Fruit fly (Drosophila melanogaster) whole organism, adult: ENCODE results near the gene Dbp21E2.

Source experiments
- CG11617 ChIP-seq: fragments of 200-800 bp; sonication (Bioruptor generic); optimal IDR thresholded peaks from 2 replicates; lab custom pipeline; 2017; ENCODE audit warnings: mild to moderate bottlenecking, missing biosample characterization, missing genetic modification reagents, missing genetic modification characterization
- CG12768 ChIP-seq: fragments of 200-800 bp; sonication (Bioruptor generic); optimal IDR thresholded peaks from 2 replicates; lab custom pipeline; 2017; ENCODE audit warnings: missing biosample characterization, missing genetic modification characterization, mild to moderate bottlenecking, moderate library complexity, missing genetic modification reagents
- CG14711 ChIP-seq: fragments of 200-800 bp; sonication (Bioruptor generic); optimal IDR thresholded peaks from 2 replicates; lab custom pipeline; 2018; ENCODE audit warnings: missing biosample characterization, mild to moderate bottlenecking, missing genetic modification characterization, moderate library complexity
- CG1620 ChIP-seq: fragments of 200-800 bp; sonication (Bioruptor generic); optimal IDR thresholded peaks from 2 replicates; lab custom pipeline; 2016; ENCODE audit warnings: missing biosample characterization, missing genetic modification characterization
- CG33017 ChIP-seq: fragments of 200-800 bp; sonication (Bioruptor generic); optimal IDR thresholded peaks from 2 replicates; lab custom pipeline; 2018; ENCODE audit warnings: missing biosample characterization, mild to moderate bottlenecking, missing genetic modification characterization, moderate library complexity
- CG5204 ChIP-seq: fragments of 200-800 bp; sonication (Bioruptor generic); optimal IDR thresholded peaks from 2 replicates; lab custom pipeline; 2016; ENCODE audit warnings: missing biosample characterization, missing genetic modification characterization
- CG7045 ChIP-seq: fragments of 200-800 bp; sonication (Bioruptor generic); optimal IDR thresholded peaks from 2 replicates; lab custom pipeline; 2017; ENCODE audit warnings: missing biosample characterization, mild to moderate bottlenecking, missing genetic modification characterization
- CG7101 ChIP-seq: fragments of 200-800 bp; sonication (Bioruptor generic); optimal IDR thresholded peaks from 2 replicates; lab custom pipeline; 2018; ENCODE audit warnings: missing biosample characterization, mild to moderate bottlenecking, missing genetic modification characterization, moderate library complexity
- Clk ChIP-seq: fragments of 200-800 bp; sonication (Bioruptor generic); optimal IDR thresholded peaks from 2 replicates; lab custom pipeline; 2017; ENCODE audit warnings: missing biosample characterization, missing genetic modification characterization
- Crg-1 ChIP-seq: fragments of 200-800 bp; sonication (Bioruptor generic); optimal IDR thresholded peaks from 2 replicates; lab custom pipeline; 2016; ENCODE audit warnings: missing biosample characterization, missing genetic modification characterization
- Hr96 ChIP-seq: fragments of 200-800 bp; sonication (Bioruptor generic); optimal IDR thresholded peaks from 2 replicates; lab custom pipeline; 2016; ENCODE audit warnings: missing biosample characterization, missing genetic modification characterization
- Mnt ChIP-seq: fragments of 200-800 bp; sonication (Bioruptor generic); optimal IDR thresholded peaks from 2 replicates; lab custom pipeline; 2016; ENCODE audit warnings: missing biosample characterization, mild to moderate bottlenecking, missing genetic modification characterization
- bab1 ChIP-seq: fragments of 200-800 bp; sonication (Bioruptor generic); optimal IDR thresholded peaks from 3 replicates; lab custom pipeline; 2019; ENCODE audit warnings: missing biosample characterization, mild to moderate bottlenecking, missing genetic modification characterization, moderate library complexity
- cic ChIP-seq: fragments of 200-800 bp; sonication (Bioruptor generic); optimal IDR thresholded peaks from 2 replicates; lab custom pipeline; 2017; ENCODE audit warnings: missing biosample characterization, mild to moderate bottlenecking, missing genetic modification characterization, moderate library complexity
- cnc ChIP-seq, 2 experiments: fragments of >200 bp; optimal IDR thresholded peaks; 2 replicates each; lab custom pipeline; 2017
- kay ChIP-seq: fragments of 200-800 bp; sonication (Bioruptor generic); peaks from one replicate; lab custom pipeline; 2016; ENCODE audit warnings: missing biosample characterization, missing genetic modification characterization, borderline replicate concordance
- ovo ChIP-seq: fragments of 200-800 bp; sonication (Bioruptor generic); optimal IDR thresholded peaks from 2 replicates; lab custom pipeline; 2016; ENCODE audit warnings: missing biosample characterization, missing genetic modification characterization
- pad ChIP-seq: fragments of 200-800 bp; sonication (Bioruptor generic); optimal IDR thresholded peaks from 3 replicates; lab custom pipeline; 2017; ENCODE audit warnings: missing biosample characterization, missing genetic modification characterization, mild to moderate bottlenecking, moderate library complexity, missing genetic modification reagents
- tj ChIP-seq: fragments of 200-800 bp; sonication (Bioruptor generic); optimal IDR thresholded peaks from 3 replicates; lab custom pipeline; 2017; ENCODE audit warnings: missing biosample characterization, mild to moderate bottlenecking, missing genetic modification characterization, moderate library complexity
- toe ChIP-seq: fragments of 200-800 bp; sonication (Bioruptor generic); optimal IDR thresholded peaks from 2 replicates; lab custom pipeline; 2016; ENCODE audit warnings: missing biosample characterization, missing genetic modification characterization

The Dbp21E2 gene

dm6 chr2L:811405-811804, at the start of gene Dbp21E2:
TSS of gene Dbp21E2 (plus strand) at chr2L:811584.
- TF ChIP-seq CG12768 (GFP tag; lab: Kevin White, UChicago) (no peak), CG7101 (tag; lab: Kevin White, UChicago) (peak; percentile 32), kay (GFP tag; lab: Kevin White, UChicago) (no peak), bab1 (GFP tag; lab: Kevin White, UChicago) (no peak), tj (GFP tag; lab: Kevin White, UChicago) (no peak), CG11617 (GFP tag; lab: Kevin White, UChicago) (no peak), Mnt (GFP tag; lab: Kevin White, UChicago) (peak; percentile 2), CG5204 (GFP tag; lab: Kevin White, UChicago) (no peak), CG7045 (no peak), pad (GFP tag; lab: Kevin White, UChicago) (no peak), toe (GFP tag; lab: Kevin White, UChicago) (no peak)

DNA sequence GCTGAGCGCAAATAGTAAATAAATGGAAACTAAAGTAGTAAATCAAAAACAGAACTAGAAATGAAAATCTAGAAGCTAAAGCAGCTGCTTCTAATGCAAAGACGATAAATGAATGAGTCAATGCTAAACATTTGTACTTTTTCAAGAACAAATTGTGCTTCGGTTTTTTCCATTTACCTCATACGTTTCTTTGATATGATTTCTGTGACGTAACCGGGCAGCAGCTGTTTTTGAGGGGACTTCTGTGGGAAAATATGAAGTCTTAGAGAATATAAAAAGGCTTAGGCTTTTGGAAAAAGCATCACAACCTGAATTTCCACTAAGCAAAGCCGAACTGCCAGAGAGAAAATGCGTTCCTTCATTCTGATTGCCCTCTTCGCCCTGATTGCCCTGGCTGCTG, 38.1 kb upstream of the Dbp21E2 start, which contains the start of gene CG12506:
CG12506 (plus strand) TSS at position 301 of the 400 bp plus-strand sequence.
- TF ChIP-seq CG11617 (GFP tag; lab: Kevin White, UChicago) (no peak), CG7101 (tag; lab: Kevin White, UChicago) (no peak), pad (GFP tag; lab: Kevin White, UChicago) (no peak), CG14711 (tag; lab: Kevin White, UChicago) (no peak), Crg-1 (GFP tag; lab: Kevin White, UChicago) (no peak), kay (GFP tag; lab: Kevin White, UChicago) (no peak), cic (GFP tag; lab: Kevin White, UChicago) (no peak), bab1 (GFP tag; lab: Kevin White, UChicago) (no peak)

DNA sequence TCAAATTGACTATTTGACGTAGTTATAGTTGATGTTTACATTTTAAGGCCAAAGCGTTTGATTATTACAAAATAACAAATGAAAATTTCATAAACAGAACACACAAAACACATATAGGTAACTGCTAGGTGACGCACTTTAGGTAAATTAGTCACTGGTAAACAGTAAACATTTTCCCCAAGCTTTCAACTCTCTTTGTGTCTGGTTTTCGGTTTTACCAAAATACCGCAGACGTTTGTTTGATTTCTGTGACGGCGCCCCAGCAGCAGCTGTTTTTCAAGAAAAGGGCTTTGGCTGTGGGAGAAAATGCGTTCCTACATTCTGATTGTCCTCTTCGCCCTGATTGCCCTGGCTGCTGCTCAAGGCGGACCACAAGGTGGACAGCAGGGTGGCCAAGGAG, 35.1 kb upstream of the Dbp21E2 start, which contains the start of gene CG13946:
CG13946 (plus strand) TSS at position 301 of the 400 bp plus-strand sequence.
- TF ChIP-seq CG11617 (GFP tag; lab: Kevin White, UChicago), result no peak
- no peak for TF ChIP-seq Hr96 (GFP tag; lab: Kevin White, UChicago)
- TF ChIP-seq cnc (optimal IDR thresholded peaks at IDR 0.05; lab: Kevin White, UChicago), result no peak
- no peak for TF ChIP-seq CG7045
- TF ChIP-seq pad (GFP tag; lab: Kevin White, UChicago), result no peak
- TF ChIP-seq kay (GFP tag; lab: Kevin White, UChicago), result no peak
- TF ChIP-seq Mnt (GFP tag; lab: Kevin White, UChicago), result no peak
- TF ChIP-seq cic (GFP tag; lab: Kevin White, UChicago), result no peak
- TF ChIP-seq Crg-1 (GFP tag; lab: Kevin White, UChicago), result no peak
- no peak for TF ChIP-seq CG14711 (tag; lab: Kevin White, UChicago)
- no peak for TF ChIP-seq CG33017 (tag; lab: Kevin White, UChicago)
- no peak for TF ChIP-seq toe (GFP tag; lab: Kevin White, UChicago)
- TF ChIP-seq CG12768 (GFP tag; lab: Kevin White, UChicago), result no peak
- TF ChIP-seq Clk, result no peak
- no peak for TF ChIP-seq ovo (GFP tag; lab: Kevin White, UChicago)
- no peak for TF ChIP-seq tj (GFP tag; lab: Kevin White, UChicago)
- no peak for TF ChIP-seq bab1 (GFP tag; lab: Kevin White, UChicago)
- no peak for TF ChIP-seq CG1620 (GFP tag; lab: Kevin White, UChicago)
- no peak for TF ChIP-seq CG7101 (tag; lab: Kevin White, UChicago)

DNA sequence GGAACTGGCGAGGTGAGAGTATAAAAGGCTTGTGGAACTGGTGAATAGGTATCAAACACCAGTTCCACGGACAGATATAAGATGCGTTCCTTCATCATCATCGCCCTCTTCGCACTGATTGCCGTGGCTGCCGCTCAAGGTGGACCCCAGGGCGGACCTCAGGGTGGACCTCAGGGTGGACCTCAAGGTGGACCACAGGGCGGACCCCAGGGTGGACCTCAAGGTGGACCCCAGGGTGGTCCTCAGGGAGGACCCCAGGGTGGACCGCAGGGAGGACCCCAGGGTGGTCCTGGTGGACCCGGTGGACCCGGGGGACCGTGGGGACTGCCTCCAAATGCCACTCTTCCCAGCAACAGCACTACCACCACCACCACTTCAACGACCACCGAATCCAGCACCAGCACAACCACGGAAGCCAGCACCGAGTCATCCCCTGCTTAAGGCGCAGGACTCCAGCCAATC, 32.2 kb upstream of the Dbp21E2 start, which contains the start of gene CG13947:
CG13947 (plus strand) TSS at position 51 of the 462 bp plus-strand sequence.
- TF ChIP-seq cic (GFP tag; lab: Kevin White, UChicago) (no peak), CG14711 (tag; lab: Kevin White, UChicago) (no peak), CG5204 (GFP tag; lab: Kevin White, UChicago) (no peak), Mnt (GFP tag; lab: Kevin White, UChicago) (no peak), tj (GFP tag; lab: Kevin White, UChicago) (no peak), bab1 (GFP tag; lab: Kevin White, UChicago) (no peak), kay (GFP tag; lab: Kevin White, UChicago) (no peak), cnc (optimal IDR thresholded peaks at IDR 0.05; lab: Kevin White, UChicago) (no peak), pad (GFP tag; lab: Kevin White, UChicago) (no peak), ovo (GFP tag; lab: Kevin White, UChicago) (no peak), CG33017 (tag; lab: Kevin White, UChicago) (no peak), toe (GFP tag; lab: Kevin White, UChicago) (no peak), CG1620 (GFP tag; lab: Kevin White, UChicago) (no peak), Hr96 (GFP tag; lab: Kevin White, UChicago) (no peak), CG12768 (GFP tag; lab: Kevin White, UChicago) (no peak), Crg-1 (GFP tag; lab: Kevin White, UChicago) (no peak), CG7101 (tag; lab: Kevin White, UChicago) (no peak), CG7045 (no peak), Clk (no peak)

DNA sequence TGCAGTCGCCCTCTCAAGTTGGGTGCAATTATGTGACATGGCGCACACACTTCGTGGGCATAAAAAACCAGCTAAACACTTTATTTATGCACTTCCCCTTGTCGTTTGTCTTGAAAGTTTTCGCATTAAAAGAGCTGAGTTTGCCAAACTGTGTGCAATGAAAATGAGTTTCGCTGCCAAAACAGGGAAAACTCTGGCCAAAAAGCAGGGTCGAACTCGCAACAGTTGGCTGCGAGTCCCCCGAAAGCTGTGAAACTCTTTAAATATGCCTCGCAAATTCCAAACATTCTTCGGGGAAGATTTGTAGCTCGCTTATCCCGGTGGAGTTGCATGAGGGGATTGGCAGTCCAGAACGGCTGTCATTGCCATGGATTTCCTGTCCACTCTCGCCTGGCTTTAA, 31.2 kb upstream of the Dbp21E2 start, which contains the start of gene Gr21a:
Gr21a (plus strand) TSS at position 301 of the 400 bp plus-strand sequence.
- no peak for TF ChIP-seq CG5204 (GFP tag; lab: Kevin White, UChicago)
- no peak for TF ChIP-seq toe (GFP tag; lab: Kevin White, UChicago)
- TF ChIP-seq CG14711 (tag; lab: Kevin White, UChicago), result no peak

DNA sequence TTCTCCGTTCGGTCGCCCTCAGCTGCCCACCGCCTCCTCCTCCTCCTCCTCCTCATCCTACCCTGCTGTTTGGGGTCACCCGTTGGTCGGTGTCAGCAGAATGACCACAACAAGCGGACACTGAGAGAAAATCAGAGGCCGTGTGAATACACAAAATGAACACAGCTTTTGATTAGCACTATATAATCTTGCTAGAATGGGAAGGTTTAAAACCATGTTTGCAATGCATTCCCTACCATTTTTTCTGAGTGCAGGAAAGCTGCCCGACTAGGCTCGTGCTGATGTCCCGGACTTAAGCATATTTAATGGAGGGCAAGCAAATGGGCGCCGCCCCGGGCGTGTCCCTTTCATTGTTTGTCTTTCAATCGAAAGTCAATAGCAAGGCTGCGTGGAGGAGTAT, 30.5 kb upstream of the Dbp21E2 start:
- TF ChIP-seq CG7045 (no peak), tj (GFP tag; lab: Kevin White, UChicago) (no peak)
